Fruit fly (Drosophila melanogaster) whole organism, embryonic: Measurements from ENCODE around the gene CG10581.
A peak's percentile ranks its signal among the peaks of the same experiment; 100 is the strongest.

Source experiments
- Ada2b ChIP-seq: fragments of 200-800 bp; sonication (Bioruptor generic); IDR thresholded peaks from 2 replicates; pipeline ENCODE4 v1.3.6; 2022; ENCODE audit warnings: missing biosample characterization, missing genetic modification characterization
- Blimp-1 ChIP-seq: fragments of 200-800 bp; sonication (Bioruptor generic); optimal IDR thresholded peaks from 3 replicates; lab custom pipeline; 2018; ENCODE audit warnings: missing biosample characterization, missing genetic modification characterization, mild to moderate bottlenecking, moderate library complexity, missing genetic modification reagents
- BtbVII ChIP-seq: fragments of 200-800 bp; sonication (Bioruptor generic); optimal IDR thresholded peaks from 3 replicates; lab custom pipeline; 2017; ENCODE audit warnings: missing biosample characterization, mild to moderate bottlenecking, missing genetic modification characterization
- CG12942 ChIP-seq: fragments of 200-800 bp; sonication (Bioruptor generic); optimal IDR thresholded peaks from 3 replicates; lab custom pipeline; 2016; ENCODE audit warnings: missing biosample characterization, missing genetic modification characterization
- CG13287 ChIP-seq: fragments of 200-800 bp; sonication (Bioruptor generic); IDR thresholded peaks from 2 replicates; pipeline ENCODE4 v1.3.6; 2022; ENCODE audit warnings: missing biosample characterization, missing genetic modification characterization; ENCODE audit not compliant: partially characterized antibody
- CG13296 ChIP-seq: fragments of 200-800 bp; sonication (Bioruptor generic); optimal IDR thresholded peaks from 3 replicates; lab custom pipeline; 2018; ENCODE audit warnings: missing biosample characterization, mild to moderate bottlenecking, missing genetic modification characterization
- CG13424 ChIP-seq: fragments of 200-800 bp; sonication (Bioruptor generic); optimal IDR thresholded peaks from 2 replicates; lab custom pipeline; 2019; ENCODE audit warnings: missing biosample characterization, mild to moderate bottlenecking, missing genetic modification characterization, moderate library complexity
- CG13894 ChIP-seq: fragments of 200-800 bp; sonication (Bioruptor generic); optimal IDR thresholded peaks from 3 replicates; lab custom pipeline; 2018; ENCODE audit warnings: missing biosample characterization, mild to moderate bottlenecking, missing genetic modification characterization, moderate library complexity
- CG14667 ChIP-seq: fragments of 200-800 bp; sonication (Bioruptor generic); IDR thresholded peaks from 2 replicates; pipeline ENCODE4 v1.3.6; 2022; ENCODE audit warnings: missing biosample characterization, missing genetic modification characterization
- CG14965 ChIP-seq: fragments of 200-800 bp; sonication (Bioruptor generic); optimal IDR thresholded peaks from 2 replicates; lab custom pipeline; 2016; ENCODE audit warnings: missing biosample characterization, missing genetic modification characterization, borderline replicate concordance
- CG18764 ChIP-seq: fragments of 200-800 bp; sonication (Bioruptor generic); optimal IDR thresholded peaks from 3 replicates; lab custom pipeline; 2016; ENCODE audit warnings: missing biosample characterization, missing genetic modification characterization
- CG3281 ChIP-seq: fragments of 200-800 bp; sonication (Bioruptor generic); optimal IDR thresholded peaks from 3 replicates; lab custom pipeline; 2017; ENCODE audit warnings: missing biosample characterization, mild to moderate bottlenecking, missing genetic modification characterization
- CG34224 ChIP-seq: fragments of 200-800 bp; sonication (Bioruptor generic); IDR thresholded peaks from 3 replicates; pipeline ENCODE4 v1.3.6; 2022; ENCODE audit warnings: missing biosample characterization, missing genetic modification characterization; ENCODE audit not compliant: partially characterized antibody
- CG6854 ChIP-seq: fragments of 200-800 bp; sonication (Bioruptor generic); optimal IDR thresholded peaks from 3 replicates; lab custom pipeline; 2017; ENCODE audit warnings: missing biosample characterization, mild to moderate bottlenecking, missing genetic modification characterization
- CG7372 ChIP-seq: fragments of 200-800 bp; sonication (Bioruptor generic); IDR thresholded peaks from 2 replicates; pipeline ENCODE4 v1.3.6; 2022; ENCODE audit warnings: missing biosample characterization, missing genetic modification characterization
- CG7928 ChIP-seq: fragments of 200-800 bp; sonication (Bioruptor generic); optimal IDR thresholded peaks from 2 replicates; lab custom pipeline; 2017; ENCODE audit warnings: missing biosample characterization, mild to moderate bottlenecking, missing genetic modification characterization
- CG8089 ChIP-seq: fragments of 200-800 bp; sonication (Bioruptor generic); optimal IDR thresholded peaks from 3 replicates; lab custom pipeline; 2016; ENCODE audit warnings: missing biosample characterization, missing genetic modification characterization
- CG8290 ChIP-seq, 3 experiments: fragments of 200-800 bp; sonication (Bioruptor generic); optimal IDR thresholded peaks; 2 replicates each; lab custom pipeline; 2016 to 2019; ENCODE audit warnings: missing biosample characterization in 3 of 3, missing genetic modification characterization in 3 of 3, mild to moderate bottlenecking in 2 of 3, moderate library complexity in 1 of 3
- Camta ChIP-seq: fragments of 200-800 bp; sonication (Bioruptor generic); optimal IDR thresholded peaks from 2 replicates; lab custom pipeline; 2016; ENCODE audit warnings: missing biosample characterization, missing genetic modification characterization
- D ChIP-seq, 2 experiments: fragments of 200-800 bp in 1 of 2; fragments of >200 bp in 1 of 2; sonication (Bioruptor generic) in 1 of 2; optimal IDR thresholded peaks; 2 replicates in 1 of 2; 3 replicates in 1 of 2; lab custom pipeline; 2017; ENCODE audit warnings: mild to moderate bottlenecking in 1 of 2, missing biosample characterization in 1 of 2, missing genetic modification characterization in 1 of 2, missing genetic modification reagents in 1 of 2
- Dfd ChIP-seq, 2 experiments: fragments of >200 bp; optimal IDR thresholded peaks; 2 replicates each; lab custom pipeline; 2017; ENCODE audit warnings: missing biosample characterization in 2 of 2, missing genetic modification characterization in 2 of 2
- E2f2 ChIP-seq: fragments of 200-800 bp; sonication (Bioruptor generic); IDR thresholded peaks from 2 replicates; pipeline ENCODE4 v1.3.6; 2022; ENCODE audit warnings: missing biosample characterization, missing genetic modification characterization
- HHEX ChIP-seq: fragments of 200-800 bp; sonication (Bioruptor generic); optimal IDR thresholded peaks from 3 replicates; lab custom pipeline; 2017; ENCODE audit warnings: missing biosample characterization, mild to moderate bottlenecking, missing genetic modification characterization, missing genetic modification reagents
- Lhr ChIP-seq: fragments of 200-800 bp; sonication (Bioruptor generic); optimal IDR thresholded peaks from 3 replicates; lab custom pipeline; 2017; ENCODE audit warnings: mild to moderate bottlenecking, missing biosample characterization, missing genetic modification reagents, missing genetic modification characterization
- Max ChIP-seq: fragments of 200-800 bp; sonication (Bioruptor generic); optimal IDR thresholded peaks from 2 replicates; lab custom pipeline; 2016; ENCODE audit warnings: missing biosample characterization, mild to moderate bottlenecking, missing genetic modification characterization
- Meics ChIP-seq: fragments of 200-800 bp; sonication (Bioruptor generic); optimal IDR thresholded peaks from 2 replicates; lab custom pipeline; 2017; ENCODE audit warnings: missing biosample characterization, mild to moderate bottlenecking, missing genetic modification characterization
- Ravus ChIP-seq: fragments of 200-800 bp; sonication (Bioruptor generic); IDR thresholded peaks from 2 replicates; pipeline ENCODE4 v1.3.6; 2022; ENCODE audit warnings: missing biosample characterization, missing genetic modification characterization
- Stat92E ChIP-seq, 3 experiments: fragments of >200 bp in 2 of 3; fragments of 200-800 bp in 1 of 3; sonication (Bioruptor generic) in 1 of 3; optimal IDR thresholded peaks; 2 replicates each; lab custom pipeline; 2017 to 2019; ENCODE audit warnings: missing biosample characterization in 3 of 3, missing genetic modification characterization in 3 of 3, mild to moderate bottlenecking in 1 of 3, moderate library complexity in 1 of 3
- Taf1 ChIP-seq: fragments of 200-800 bp; sonication (Bioruptor generic); IDR thresholded peaks from 2 replicates; pipeline ENCODE4 v1.3.6; 2022; ENCODE audit warnings: missing biosample characterization, missing genetic modification characterization
- az2 ChIP-seq: fragments of 200-800 bp; sonication (Bioruptor generic); optimal IDR thresholded peaks from 3 replicates; lab custom pipeline; 2016; ENCODE audit warnings: missing biosample characterization, missing genetic modification characterization
- chif ChIP-seq, 2 experiments: fragments of 200-800 bp; sonication (Bioruptor generic); optimal IDR thresholded peaks; 3 replicates each; lab custom pipeline; 2016; ENCODE audit warnings: missing biosample characterization in 2 of 2, missing genetic modification characterization in 2 of 2
- chm ChIP-seq: fragments of 200-800 bp; sonication (Bioruptor generic); IDR thresholded peaks from 2 replicates; pipeline ENCODE4 v1.3.6; 2022; ENCODE audit warnings: missing biosample characterization, missing genetic modification characterization
- dmrt11E ChIP-seq: fragments of 200-800 bp; sonication (Bioruptor generic); optimal IDR thresholded peaks from 3 replicates; lab custom pipeline; 2018; ENCODE audit warnings: missing biosample characterization, mild to moderate bottlenecking, missing genetic modification characterization, moderate library complexity
- gcm2 ChIP-seq: fragments of 200-800 bp; sonication (Bioruptor generic); optimal IDR thresholded peaks from 2 replicates; lab custom pipeline; 2016; ENCODE audit warnings: missing biosample characterization, missing genetic modification characterization
- ind ChIP-seq: fragments of 200-800 bp; sonication (Bioruptor generic); optimal IDR thresholded peaks from 3 replicates; lab custom pipeline; 2016; ENCODE audit warnings: missing biosample characterization, missing genetic modification characterization
- kah ChIP-seq: fragments of 200-800 bp; sonication (Bioruptor generic); optimal IDR thresholded peaks from 2 replicates; lab custom pipeline; 2018; ENCODE audit warnings: missing biosample characterization, mild to moderate bottlenecking, missing genetic modification characterization
- ken ChIP-seq: fragments of 200-800 bp; sonication (Bioruptor generic); IDR thresholded peaks from 3 replicates; pipeline ENCODE4 v1.3.6; 2022; ENCODE audit warnings: missing biosample characterization, missing genetic modification characterization
- luna ChIP-seq: fragments of 200-800 bp; sonication (Bioruptor generic); optimal IDR thresholded peaks from 2 replicates; lab custom pipeline; 2016; ENCODE audit warnings: missing biosample characterization, missing genetic modification characterization
- nau ChIP-seq: fragments of 200-800 bp; sonication (Bioruptor generic); optimal IDR thresholded peaks from 3 replicates; lab custom pipeline; 2017; ENCODE audit warnings: missing biosample characterization, mild to moderate bottlenecking, missing genetic modification characterization, missing genetic modification reagents
- nom ChIP-seq: fragments of 200-800 bp; sonication (Bioruptor generic); optimal IDR thresholded peaks from 2 replicates; lab custom pipeline; 2017; ENCODE audit warnings: missing biosample characterization, missing genetic modification characterization, mild to moderate bottlenecking, moderate library complexity, missing genetic modification reagents
- phol ChIP-seq: fragments of 200-800 bp; sonication (Bioruptor generic); optimal IDR thresholded peaks from 3 replicates; lab custom pipeline; 2018; ENCODE audit warnings: missing biosample characterization, mild to moderate bottlenecking, missing genetic modification characterization, moderate library complexity
- repo ChIP-seq: fragments of 200-800 bp; sonication (Bioruptor generic); optimal IDR thresholded peaks from 2 replicates; lab custom pipeline; 2016; ENCODE audit warnings: missing biosample characterization, missing genetic modification characterization
- scrt ChIP-seq: fragments of 200-800 bp; sonication (Bioruptor generic); optimal IDR thresholded peaks from 2 replicates; lab custom pipeline; 2018; ENCODE audit warnings: missing biosample characterization, mild to moderate bottlenecking, missing genetic modification characterization, moderate library complexity
- sens ChIP-seq: fragments of 200-800 bp; sonication (Bioruptor generic); peaks from one replicate; lab custom pipeline; 2016; ENCODE audit warnings: missing biosample characterization, missing genetic modification characterization
- slp2 ChIP-seq: fragments of 200-800 bp; sonication (Bioruptor generic); optimal IDR thresholded peaks from 2 replicates; lab custom pipeline; 2016; ENCODE audit warnings: missing biosample characterization, missing genetic modification characterization
- sna ChIP-seq: fragments of 200-800 bp; sonication (Bioruptor generic); IDR thresholded peaks from 2 replicates; pipeline ENCODE4 v1.3.6; 2022; ENCODE audit warnings: missing biosample characterization, missing genetic modification characterization; ENCODE audit not compliant: partially characterized antibody
- sob ChIP-seq: fragments of 200-800 bp; sonication (Bioruptor generic); IDR thresholded peaks from 2 replicates; pipeline ENCODE4 v1.3.6; 2022; ENCODE audit warnings: missing biosample characterization, missing genetic modification characterization
- zfh2 ChIP-seq: fragments of 200-800 bp; sonication (Bioruptor generic); optimal IDR thresholded peaks from 2 replicates; lab custom pipeline; 2016; ENCODE audit warnings: missing biosample characterization, missing genetic modification characterization

The CG10581 gene

dm6 chr3L:21065212-21065902, 31.4 kb upstream of the CG10581 start, which contains the start of gene CG43072 (continued):
- TF ChIP-seq CG13296 (GFP tag; lab: Kevin White, UChicago) (peak; percentile 69), repo (GFP tag; lab: Kevin White, UChicago) (no peak), kah (peak; percentile 13), CG14965 (GFP tag; lab: Kevin White, UChicago) (no peak), CG12942 (GFP tag; lab: Kevin White, UChicago) (no peak), Lhr (GFP tag; lab: Kevin White, UChicago) (no peak), gcm2 (GFP tag; lab: Kevin White, UChicago) (no peak), D (optimal IDR thresholded peaks at IDR 0.05; lab: Kevin White, UChicago) (no peak), D (GFP tag; optimal IDR thresholded peaks at IDR 0.05; lab: Kevin White, UChicago) (no peak), scrt (peak; percentile 20), sob (GFP tag; lab: Robert Waterston, UW) (no peak), CG13894 (tag; lab: Kevin White, UChicago) (peak; percentile 79), luna (GFP tag; lab: Kevin White, UChicago) (no peak), E2f2 (no peak), phol (tag; lab: Kevin White, UChicago) (no peak), Ravus (GFP tag; lab: Robert Waterston, UW) (no peak), CG3281 (GFP tag; lab: Kevin White, UChicago) (peak; percentile 32), Blimp-1 (no peak), CG7928 (GFP tag; lab: Kevin White, UChicago) (no peak), dmrt11E (tag; lab: Kevin White, UChicago) (no peak), Ada2b (no peak), zfh2 (no peak), ken (GFP tag; lab: Robert Waterston, UW) (no peak), Taf1 (GFP tag; lab: Robert Waterston, UW) (no peak), CG7372 (no peak), az2 (GFP tag; lab: Kevin White, UChicago) (no peak), CG8290 (GFP tag; optimal IDR thresholded peaks at IDR 0.05; lab: Kevin White, UChicago) (no peak), CG8290 (tag; optimal IDR thresholded peaks at IDR 0.05; lab: Kevin White, UChicago) (peak in 1 of 2 experiments; percentile 24), CG8089 (GFP tag; lab: Kevin White, UChicago) (no peak), CG13287 (GFP tag; lab: Robert Waterston, UW) (peak; percentile 26; the same call in 1 of the 2 replicates), Meics (GFP tag; lab: Kevin White, UChicago) (no peak), CG13424 (tag; lab: Kevin White, UChicago) (no peak), chm (GFP tag; lab: Robert Waterston, UW) (no peak), CG18764 (no peak), BtbVII (GFP tag; lab: Kevin White, UChicago) (peak; percentile 74), ind (GFP tag; lab: Kevin White, UChicago) (no peak), Max (no peak), nom (GFP tag; lab: Kevin White, UChicago) (no peak), CG14667 (GFP tag; lab: Robert Waterston, UW) (no peak), Dfd (GFP tag; optimal IDR thresholded peaks at IDR 0.05; lab: Kevin White, UChicago) (no peak), CG6854 (GFP tag; lab: Kevin White, UChicago) (no peak), slp2 (GFP tag; lab: Kevin White, UChicago) (no peak), CG34224 (no peak), Stat92E (GFP tag; optimal IDR thresholded peaks at IDR 0.05; lab: Kevin White, UChicago) (no peak), nau (GFP tag; lab: Kevin White, UChicago) (peak; percentile 25), sens (GFP tag; lab: Kevin White, UChicago) (peak; percentile 75), HHEX (GFP tag; lab: Kevin White, UChicago) (peak; percentile 45), chif (GFP tag; optimal IDR thresholded peaks at IDR 0.05; lab: Kevin White, UChicago) (no peak), sna (GFP tag; lab: Robert Waterston, UW) (no peak), Camta (no peak)
